Fruit fly (Drosophila melanogaster) whole organism: ENCODE data around the gene Shal.

Experiments used
- CG8478 ChIP-seq: fragments of >200 bp; optimal IDR thresholded peaks from 2 replicates; lab custom pipeline; 2018; ENCODE audit warnings: inconsistent platforms
- pan ChIP-seq: fragments of >200 bp; optimal IDR thresholded peaks from 2 replicates; lab custom pipeline; 2017
- psq ChIP-seq: fragments of >200 bp; optimal IDR thresholded peaks from 2 replicates; lab custom pipeline; 2017
- usp ChIP-seq: fragments of >200 bp; optimal IDR thresholded peaks from 2 replicates; lab custom pipeline; 2017; ENCODE audit warnings: missing biosample characterization, missing genetic modification characterization, mixed read lengths

- TF ChIP-seq pan (no peak), usp (GFP tag; lab: Kevin White, UChicago) (no peak), CG8478 (no peak), psq (no peak)
Observed at dm6 chr3L:19520645-19521044, 63.7 kb downstream of the Shal start, which contains the start of gene Cpr76Bc.
